Worm (Caenorhabditis elegans): ENCODE data around the gene sna-1.

Gene sna-1

ce11 chrV:6710462-6710861 is at the start of gene sna-1:
sna-1 (minus strand) TSS chrV:6710679.
- TF ChIP-seq hnd-1 (tag; optimal IDR thresholded peaks at IDR 0.05) (no peak), hmg-4 (GFP tag; optimal IDR thresholded peaks at IDR 0.05) (no peak), flt-1 (GFP tag; IDR thresholded peaks at IDR 0.05) (no peak), ceh-36 (tag; optimal IDR thresholded peaks at IDR 0.05) (no peak), B0310.2 (tag; optimal IDR thresholded peaks at IDR 0.05) (no peak), scrt-1 (GFP tag; IDR thresholded peaks at IDR 0.05) (no peak), ets-7 (tag; optimal IDR thresholded peaks at IDR 0.05) (no peak), aly-1 (tag; optimal IDR thresholded peaks at IDR 0.05) (no peak), pes-1 (GFP tag; IDR thresholded peaks at IDR 0.05) (no peak), sea-1 (GFP tag; conservative IDR thresholded peaks at IDR 0.05) (no peak), ama-1 (optimal IDR thresholded peaks at IDR 0.05) (no peak), ceh-13 (GFP tag; optimal IDR thresholded peaks at IDR 0.05) (no peak), tbx-11 (GFP tag; IDR thresholded peaks at IDR 0.05) (no peak), tra-4 (tag; optimal IDR thresholded peaks at IDR 0.05) (no peak), F13C5.2 (tag; optimal IDR thresholded peaks at IDR 0.05) (no peak), tbx-37 (GFP tag; conservative IDR thresholded peaks at IDR 0.05) (no peak), hmbx-1 (tag; optimal IDR thresholded peaks at IDR 0.05) (no peak)

- TF ChIP-seq B0310.2 (tag; optimal IDR thresholded peaks at IDR 0.05): no peak
- TF ChIP-seq tbx-11 (GFP tag; IDR thresholded peaks at IDR 0.05): no peak
- TF ChIP-seq hmg-4 (GFP tag; optimal IDR thresholded peaks at IDR 0.05): no peak
- no peak for TF ChIP-seq ceh-36 (tag; optimal IDR thresholded peaks at IDR 0.05)
- no peak for TF ChIP-seq tbx-37 (GFP tag; conservative IDR thresholded peaks at IDR 0.05)
- no peak for TF ChIP-seq flt-1 (GFP tag; IDR thresholded peaks at IDR 0.05)
- no peak for TF ChIP-seq F13C5.2 (tag; optimal IDR thresholded peaks at IDR 0.05)
- TF ChIP-seq pes-1 (GFP tag; IDR thresholded peaks at IDR 0.05): no peak
- TF ChIP-seq ets-7 (tag; optimal IDR thresholded peaks at IDR 0.05): no peak
- no peak for TF ChIP-seq hmbx-1 (tag; optimal IDR thresholded peaks at IDR 0.05)
- TF ChIP-seq ceh-13 (GFP tag; optimal IDR thresholded peaks at IDR 0.05): no peak
- TF ChIP-seq scrt-1 (GFP tag; IDR thresholded peaks at IDR 0.05): no peak
- TF ChIP-seq hnd-1 (tag; optimal IDR thresholded peaks at IDR 0.05): no peak
- TF ChIP-seq sea-1 (GFP tag; conservative IDR thresholded peaks at IDR 0.05): no peak
- TF ChIP-seq tra-4 (tag; optimal IDR thresholded peaks at IDR 0.05): no peak
- TF ChIP-seq aly-1 (tag; optimal IDR thresholded peaks at IDR 0.05): no peak
Observed at ce11 chrV:6758017-6758416, 47.5 kb upstream of the sna-1 start, which contains the start of gene dbl-1. dbl-1 (plus strand) TSS chrV:6758135.

DNA sequence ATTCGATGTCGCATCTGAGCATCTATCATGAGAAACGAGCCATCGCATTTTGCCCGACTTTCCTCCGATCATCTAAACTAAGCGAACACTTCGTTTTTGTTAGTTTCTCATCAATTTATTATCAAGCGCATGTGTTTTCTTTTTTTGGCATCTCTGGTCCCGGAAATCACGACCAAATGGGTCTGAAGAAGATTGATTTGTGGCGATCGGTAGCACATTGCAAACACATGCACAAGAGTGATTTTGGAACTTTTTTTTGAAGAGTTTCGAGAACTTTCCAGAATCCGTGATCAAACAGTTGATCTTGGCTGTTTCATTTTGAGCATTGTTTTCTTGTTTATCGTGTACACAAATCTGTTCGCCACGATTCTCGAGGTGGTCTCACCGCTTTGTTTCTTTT is 42.8 kb upstream of the sna-1 start:
- TF ChIP-seq F13C5.2 (tag; optimal IDR thresholded peaks at IDR 0.05) (no peak), flt-1 (GFP tag; IDR thresholded peaks at IDR 0.05) (no peak), ets-7 (tag; optimal IDR thresholded peaks at IDR 0.05) (no peak), sea-1 (GFP tag; conservative IDR thresholded peaks at IDR 0.05) (no peak), tra-4 (tag; optimal IDR thresholded peaks at IDR 0.05) (no peak), ama-1 (optimal IDR thresholded peaks at IDR 0.05) (no peak), tbx-37 (GFP tag; conservative IDR thresholded peaks at IDR 0.05) (no peak), B0310.2 (tag; optimal IDR thresholded peaks at IDR 0.05) (no peak), aly-1 (tag; optimal IDR thresholded peaks at IDR 0.05) (no peak), ceh-13 (GFP tag; optimal IDR thresholded peaks at IDR 0.05) (no peak), tbx-11 (GFP tag; IDR thresholded peaks at IDR 0.05) (no peak), pes-1 (GFP tag; IDR thresholded peaks at IDR 0.05) (no peak), hnd-1 (tag; optimal IDR thresholded peaks at IDR 0.05) (no peak), scrt-1 (GFP tag; IDR thresholded peaks at IDR 0.05) (no peak), hmbx-1 (tag; optimal IDR thresholded peaks at IDR 0.05) (no peak), ceh-36 (tag; optimal IDR thresholded peaks at IDR 0.05) (no peak)

DNA sequence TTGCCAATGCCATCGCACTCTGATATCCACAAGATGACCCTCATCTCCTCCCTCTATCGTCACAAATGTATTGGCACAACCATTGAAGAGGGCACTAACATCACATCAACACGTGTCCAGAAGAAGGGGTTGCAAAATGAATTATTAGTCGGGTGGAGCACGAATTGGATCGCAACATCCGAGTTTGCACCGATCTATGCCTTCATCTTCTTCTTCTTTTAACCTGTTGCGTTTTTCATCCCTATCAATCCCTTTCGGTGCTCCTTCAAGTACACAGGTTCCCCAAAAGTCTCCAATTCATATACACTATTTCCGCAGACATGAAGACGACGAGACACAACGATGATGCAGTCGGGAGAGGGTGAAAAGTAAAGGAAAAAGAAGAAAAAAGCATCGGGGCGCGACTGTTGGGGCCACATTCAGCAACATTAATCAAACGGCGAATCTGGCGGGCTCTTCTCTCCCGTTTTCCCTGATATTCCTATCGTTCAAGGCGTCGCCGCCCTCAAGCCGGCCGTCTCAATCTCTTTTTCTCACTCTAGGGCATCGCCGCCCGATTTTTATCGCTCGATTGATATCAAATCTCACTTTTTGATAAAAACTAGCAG is 41.1 kb upstream of the sna-1 start:
- TF ChIP-seq scrt-1 (GFP tag; IDR thresholded peaks at IDR 0.05): no peak
- TF ChIP-seq tbx-11 (GFP tag; IDR thresholded peaks at IDR 0.05): no peak
- TF ChIP-seq ceh-36 (tag; optimal IDR thresholded peaks at IDR 0.05): no peak
- TF ChIP-seq hnd-1 (tag; optimal IDR thresholded peaks at IDR 0.05): no peak
- no peak for TF ChIP-seq hmg-4 (GFP tag; optimal IDR thresholded peaks at IDR 0.05)
- TF ChIP-seq tbx-37 (GFP tag; conservative IDR thresholded peaks at IDR 0.05): no peak

DNA sequence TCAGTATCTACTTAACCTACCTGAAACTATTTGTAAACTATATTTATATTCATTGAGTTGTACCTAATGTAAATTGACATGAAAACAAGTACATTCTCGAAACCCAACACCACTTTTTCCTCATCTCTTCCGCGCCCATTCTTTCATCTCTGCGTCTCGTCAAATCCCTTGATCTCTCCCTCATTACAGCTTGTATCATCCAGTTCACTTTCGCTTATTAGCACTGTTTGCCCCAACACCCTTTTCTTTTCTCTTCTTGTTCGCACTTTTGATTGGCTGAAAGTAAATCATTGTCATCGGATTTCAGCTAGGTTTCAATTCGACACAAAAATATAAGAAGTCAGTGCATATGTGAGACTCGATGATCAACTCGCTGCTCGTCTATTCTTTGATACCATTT is 34.3 kb upstream of the sna-1 start, which contains the start of gene T25F10.3:
TSS of gene T25F10.3 (plus strand) at position 308 of the 400 bp plus-strand sequence.
- TF ChIP-seq hmg-4 (GFP tag; optimal IDR thresholded peaks at IDR 0.05) (no peak), tra-4 (tag; optimal IDR thresholded peaks at IDR 0.05) (no peak), F13C5.2 (tag; optimal IDR thresholded peaks at IDR 0.05) (no peak), ets-7 (tag; optimal IDR thresholded peaks at IDR 0.05) (no peak), hmbx-1 (tag; optimal IDR thresholded peaks at IDR 0.05) (no peak), aly-1 (tag; optimal IDR thresholded peaks at IDR 0.05) (no peak), hnd-1 (tag; optimal IDR thresholded peaks at IDR 0.05) (no peak), B0310.2 (tag; optimal IDR thresholded peaks at IDR 0.05) (no peak), tbx-37 (GFP tag; conservative IDR thresholded peaks at IDR 0.05) (no peak), tbx-11 (GFP tag; IDR thresholded peaks at IDR 0.05) (no peak), pes-1 (GFP tag; IDR thresholded peaks at IDR 0.05) (no peak), ceh-36 (tag; optimal IDR thresholded peaks at IDR 0.05) (no peak), ama-1 (optimal IDR thresholded peaks at IDR 0.05) (no peak), scrt-1 (GFP tag; IDR thresholded peaks at IDR 0.05) (no peak)

DNA sequence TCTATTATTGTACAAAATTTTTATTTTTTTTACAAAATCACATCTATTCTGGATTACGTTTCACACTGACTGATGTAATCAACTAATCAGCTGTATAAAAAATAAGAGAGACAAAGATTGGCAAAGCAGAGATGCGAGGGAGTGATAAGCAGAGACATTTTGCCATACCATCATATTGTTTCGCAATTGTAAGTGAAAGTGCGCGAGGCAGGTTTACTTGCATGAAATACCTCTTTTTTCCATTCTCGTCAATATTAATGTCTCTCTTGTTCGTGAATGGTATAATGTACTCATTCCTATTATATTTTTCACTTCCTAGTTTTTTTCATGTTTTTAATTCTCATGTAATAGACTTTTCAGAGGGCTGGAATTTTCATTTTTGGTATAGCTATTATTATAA is 26.4 kb upstream of the sna-1 start:
- TF ChIP-seq ceh-13 (GFP tag; optimal IDR thresholded peaks at IDR 0.05): no peak
- TF ChIP-seq ets-7 (tag; optimal IDR thresholded peaks at IDR 0.05): no peak
- no peak for TF ChIP-seq F13C5.2 (tag; optimal IDR thresholded peaks at IDR 0.05)
- TF ChIP-seq B0310.2 (tag; optimal IDR thresholded peaks at IDR 0.05): no peak
- no peak for TF ChIP-seq sea-1 (GFP tag; conservative IDR thresholded peaks at IDR 0.05)
- no peak for TF ChIP-seq flt-1 (GFP tag; IDR thresholded peaks at IDR 0.05)
- TF ChIP-seq hmg-4 (GFP tag; optimal IDR thresholded peaks at IDR 0.05): no peak
- no peak for TF ChIP-seq scrt-1 (GFP tag; IDR thresholded peaks at IDR 0.05)
- TF ChIP-seq ama-1 (optimal IDR thresholded peaks at IDR 0.05): no peak
- TF ChIP-seq hnd-1 (tag; optimal IDR thresholded peaks at IDR 0.05): no peak
- TF ChIP-seq aly-1 (tag; optimal IDR thresholded peaks at IDR 0.05): no peak
- TF ChIP-seq hmbx-1 (tag; optimal IDR thresholded peaks at IDR 0.05): no peak
- TF ChIP-seq tra-4 (tag; optimal IDR thresholded peaks at IDR 0.05): no peak
- no peak for TF ChIP-seq ceh-36 (tag; optimal IDR thresholded peaks at IDR 0.05)
- TF ChIP-seq tbx-11 (GFP tag; IDR thresholded peaks at IDR 0.05): no peak
- TF ChIP-seq tbx-37 (GFP tag; conservative IDR thresholded peaks at IDR 0.05): no peak
- no peak for TF ChIP-seq pes-1 (GFP tag; IDR thresholded peaks at IDR 0.05)

ce11 chrV:6736108-6736507 is 25.6 kb upstream of the sna-1 start:
- TF ChIP-seq tbx-37 (GFP tag; conservative IDR thresholded peaks at IDR 0.05): no peak
- TF ChIP-seq scrt-1 (GFP tag; IDR thresholded peaks at IDR 0.05): no peak
- TF ChIP-seq B0310.2 (tag; optimal IDR thresholded peaks at IDR 0.05): no peak
- TF ChIP-seq ama-1 (optimal IDR thresholded peaks at IDR 0.05): no peak
- TF ChIP-seq hmbx-1 (tag; optimal IDR thresholded peaks at IDR 0.05): no peak
- TF ChIP-seq hmg-4 (GFP tag; optimal IDR thresholded peaks at IDR 0.05): no peak
- no peak for TF ChIP-seq tra-4 (tag; optimal IDR thresholded peaks at IDR 0.05)
- no peak for TF ChIP-seq F13C5.2 (tag; optimal IDR thresholded peaks at IDR 0.05)
- no peak for TF ChIP-seq flt-1 (GFP tag; IDR thresholded peaks at IDR 0.05)
- no peak for TF ChIP-seq ets-7 (tag; optimal IDR thresholded peaks at IDR 0.05)
- no peak for TF ChIP-seq tbx-11 (GFP tag; IDR thresholded peaks at IDR 0.05)
- TF ChIP-seq hnd-1 (tag; optimal IDR thresholded peaks at IDR 0.05): no peak
- TF ChIP-seq sea-1 (GFP tag; conservative IDR thresholded peaks at IDR 0.05): no peak
- no peak for TF ChIP-seq ceh-13 (GFP tag; optimal IDR thresholded peaks at IDR 0.05)
- TF ChIP-seq pes-1 (GFP tag; IDR thresholded peaks at IDR 0.05): no peak
- TF ChIP-seq aly-1 (tag; optimal IDR thresholded peaks at IDR 0.05): no peak
- TF ChIP-seq ceh-36 (tag; optimal IDR thresholded peaks at IDR 0.05): no peak

Data from whole organism, early embryonic.